Fruit fly (Drosophila melanogaster) Kc167 (cell line): ENCODE results near the gene CG33285.

Source experiments
- Sin3A ChIP-seq: fragments of >200 bp; optimal IDR thresholded peaks from 2 replicates; lab custom pipeline; 2018; ENCODE audit warnings: missing external identifiers
- psq ChIP-seq: fragments of >200 bp; optimal IDR thresholded peaks from 2 replicates; lab custom pipeline; 2017; ENCODE audit warnings: missing external identifiers

DNA sequence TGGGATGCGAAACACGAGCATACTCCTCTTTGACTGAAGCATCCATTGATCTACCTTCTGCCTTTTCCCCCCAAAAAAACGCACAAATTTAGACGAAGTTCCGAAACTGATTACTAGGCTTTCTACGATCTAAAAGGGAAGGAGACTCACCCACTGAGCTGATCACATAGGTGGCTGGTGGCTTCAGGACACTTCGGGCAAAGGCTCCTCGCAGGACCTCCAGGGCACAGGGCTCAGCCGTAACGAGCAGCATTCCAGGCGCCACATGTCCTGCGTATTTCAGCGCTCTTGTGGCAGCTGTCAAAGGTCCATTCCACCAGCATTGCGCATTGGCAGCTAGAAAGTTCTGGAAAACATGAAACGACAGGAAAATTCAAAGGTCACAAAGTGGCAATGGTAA lies at the start of gene CG33285:
- TF ChIP-seq psq (lab: Kevin White, UChicago) (no peak), Sin3A (lab: Kevin White, UChicago) (no peak)
